Worm (Caenorhabditis elegans): ENCODE results near the gene F45E1.5.

ce11 chrX:7953695-7954094 is 22.8 kb upstream of the F45E1.5 start:
- TF ChIP-seq dao-5 (tag; optimal IDR thresholded peaks at IDR 0.05), result no peak
- TF ChIP-seq him-1 (tag; optimal IDR thresholded peaks at IDR 0.05), result no peak

Data from whole organism, L4/young adult.